Worm (Caenorhabditis elegans) whole organism, early embryonic: ENCODE measurements around the gene str-139.

ENCODE experiments used
- B0310.2 ChIP-seq: sonication (generic microtip); optimal IDR thresholded peaks from 2 replicates; lab custom pipeline; 2016; ENCODE audit warnings: mild to moderate bottlenecking, missing genetic modification characterization, missing compliant biosample characterization
- F13C5.2 ChIP-seq: sonication (generic microtip); optimal IDR thresholded peaks from 2 replicates; lab custom pipeline; 2017; ENCODE audit warnings: mild to moderate bottlenecking, missing genetic modification characterization, inconsistent platforms, missing compliant biosample characterization
- aly-1 ChIP-seq: sonication (generic microtip); optimal IDR thresholded peaks from 2 replicates; lab custom pipeline; 2016; ENCODE audit warnings: missing genetic modification characterization, missing compliant biosample characterization
- ama-1 ChIP-seq: fragments of 150-350 bp; optimal IDR thresholded peaks from 2 replicates; lab custom pipeline; 2014
- ceh-13 ChIP-seq: fragments of 200-800 bp; sonication (Bioruptor generic); optimal IDR thresholded peaks from 2 replicates; lab custom pipeline; 2018; ENCODE audit warnings: mild to moderate bottlenecking, missing genetic modification characterization, missing compliant biosample characterization
- ceh-36 ChIP-seq: sonication (generic microtip); optimal IDR thresholded peaks from 2 replicates; lab custom pipeline; 2016; ENCODE audit warnings: missing genetic modification characterization, inconsistent platforms, missing compliant biosample characterization
- ets-7 ChIP-seq: sonication (generic microtip); optimal IDR thresholded peaks from 2 replicates; lab custom pipeline; 2016; ENCODE audit warnings: missing genotype, missing genetic modification characterization, missing compliant biosample characterization
- flt-1 ChIP-seq: fragments of 200-800 bp; sonication (Bioruptor generic); IDR thresholded peaks from 2 replicates; pipeline ENCODE4 v1.3.6; 2022; ENCODE audit warnings: missing genetic modification characterization, missing compliant biosample characterization
- hmbx-1 ChIP-seq: sonication (generic microtip); optimal IDR thresholded peaks from 2 replicates; lab custom pipeline; 2016; ENCODE audit warnings: mild to moderate bottlenecking, missing genetic modification characterization, missing compliant biosample characterization
- hmg-4 ChIP-seq: fragments of 200-800 bp; sonication (Bioruptor generic); optimal IDR thresholded peaks from 2 replicates; lab custom pipeline; 2018; ENCODE audit warnings: mild to moderate bottlenecking, missing genetic modification characterization, missing compliant biosample characterization
- hnd-1 ChIP-seq: sonication (generic microtip); optimal IDR thresholded peaks from 2 replicates; lab custom pipeline; 2016; ENCODE audit warnings: missing genetic modification characterization, missing compliant biosample characterization
- pes-1 ChIP-seq: fragments of 200-800 bp; sonication (Bioruptor generic); IDR thresholded peaks from 2 replicates; pipeline ENCODE4 v1.3.6; 2022; ENCODE audit warnings: missing genetic modification reagents, missing genetic modification characterization, missing compliant biosample characterization
- scrt-1 ChIP-seq: fragments of 200-800 bp; sonication (Bioruptor generic); IDR thresholded peaks from 2 replicates; pipeline ENCODE4 v1.3.6; 2022; ENCODE audit warnings: missing genetic modification characterization, missing compliant biosample characterization
- sea-1 ChIP-seq: fragments of 200-800 bp; sonication (Bioruptor generic); conservative IDR thresholded peaks from 2 replicates; pipeline ENCODE4 v1.3.6; 2022; ENCODE audit warnings: missing genetic modification characterization, missing compliant biosample characterization
- tbx-11 ChIP-seq: fragments of 200-800 bp; sonication (Bioruptor generic); IDR thresholded peaks from 2 replicates; pipeline ENCODE4 v1.3.6; 2022; ENCODE audit warnings: missing genetic modification characterization, missing compliant biosample characterization
- tbx-37 ChIP-seq: fragments of 200-800 bp; sonication (Bioruptor generic); conservative IDR thresholded peaks from 2 replicates; pipeline ENCODE4 v1.3.6; 2022; ENCODE audit warnings: missing genetic modification reagents, missing genetic modification characterization, missing compliant biosample characterization
- tra-4 ChIP-seq: sonication (generic microtip); optimal IDR thresholded peaks from 2 replicates; lab custom pipeline; 2017; ENCODE audit warnings: missing genetic modification characterization, missing compliant biosample characterization

Gene str-139

ce11 chrV:8050811-8051210 is 11.2 kb downstream of the str-139 start, which contains the start of gene col-43:
col-43 (minus strand) TSS chrV:8050911.
- no peak for TF ChIP-seq hnd-1 (tag; lab: Kevin White, UChicago)
- TF ChIP-seq ama-1 (lab: Kevin White, UChicago), result no peak
- TF ChIP-seq aly-1 (tag; lab: Kevin White, UChicago), result no peak
- no peak for TF ChIP-seq hmg-4 (GFP tag; lab: Kevin White, UChicago)
- no peak for TF ChIP-seq B0310.2
- TF ChIP-seq scrt-1 (GFP tag; lab: Robert Waterston, UW), result no peak
- no peak for TF ChIP-seq F13C5.2 (tag; lab: Kevin White, UChicago)
- no peak for TF ChIP-seq tra-4 (tag; lab: Kevin White, UChicago)
- no peak for TF ChIP-seq ets-7 (tag; lab: Kevin White, UChicago)
- TF ChIP-seq ceh-36 (tag; lab: Kevin White, UChicago), result no peak
- no peak for TF ChIP-seq ceh-13 (GFP tag; lab: Kevin White, UChicago)
- no peak for TF ChIP-seq tbx-11 (GFP tag; lab: Robert Waterston, UW)
- no peak for TF ChIP-seq hmbx-1
- TF ChIP-seq flt-1 (GFP tag; lab: Robert Waterston, UW), result no peak
- TF ChIP-seq sea-1 (GFP tag; lab: Robert Waterston, UW), result no peak

- no peak for TF ChIP-seq pes-1
- no peak for TF ChIP-seq hmg-4 (GFP tag; lab: Kevin White, UChicago)
- TF ChIP-seq ets-7 (tag; lab: Kevin White, UChicago), result no peak
Measured at ce11 chrV:8050059-8050677, 11.8 kb downstream of the str-139 start.

- TF ChIP-seq B0310.2 (no peak), F13C5.2 (tag; lab: Kevin White, UChicago) (no peak), tra-4 (tag; lab: Kevin White, UChicago) (no peak), hmg-4 (GFP tag; lab: Kevin White, UChicago) (no peak), hmbx-1 (no peak), ceh-36 (tag; lab: Kevin White, UChicago) (no peak), scrt-1 (GFP tag; lab: Robert Waterston, UW) (no peak), ceh-13 (GFP tag; lab: Kevin White, UChicago) (no peak), flt-1 (GFP tag; lab: Robert Waterston, UW) (no peak), aly-1 (tag; lab: Kevin White, UChicago) (no peak), sea-1 (GFP tag; lab: Robert Waterston, UW) (no peak)
Measured at ce11 chrV:8046706-8047105, 15.3 kb downstream of the str-139 start, which contains the start of gene ZC513.3. ZC513.3 (plus strand) TSS chrV:8047006.

- TF ChIP-seq hmg-4 (GFP tag; lab: Kevin White, UChicago), result peak; percentile 33
- TF ChIP-seq sea-1 (GFP tag; lab: Robert Waterston, UW), result no peak
Measured at ce11 chrV:8044957-8045356, 17.0 kb downstream of the str-139 start.

ce11 chrV:8043664-8044063 is 18.3 kb downstream of the str-139 start:
- no peak for TF ChIP-seq tra-4 (tag; lab: Kevin White, UChicago)
- no peak for TF ChIP-seq hnd-1 (tag; lab: Kevin White, UChicago)
- TF ChIP-seq tbx-11 (GFP tag; lab: Robert Waterston, UW), result no peak
- no peak for TF ChIP-seq F13C5.2 (tag; lab: Kevin White, UChicago)
- no peak for TF ChIP-seq sea-1 (GFP tag; lab: Robert Waterston, UW)
- TF ChIP-seq ceh-13 (GFP tag; lab: Kevin White, UChicago), result no peak
- TF ChIP-seq tbx-37 (GFP tag; lab: Robert Waterston, UW), result no peak
- TF ChIP-seq hmbx-1, result no peak
- TF ChIP-seq scrt-1 (GFP tag; lab: Robert Waterston, UW), result no peak
- no peak for TF ChIP-seq flt-1 (GFP tag; lab: Robert Waterston, UW)
- TF ChIP-seq hmg-4 (GFP tag; lab: Kevin White, UChicago), result no peak
- TF ChIP-seq pes-1, result no peak
- TF ChIP-seq ets-7 (tag; lab: Kevin White, UChicago), result no peak
- TF ChIP-seq aly-1 (tag; lab: Kevin White, UChicago), result no peak
- TF ChIP-seq ama-1 (lab: Kevin White, UChicago), result no peak
- no peak for TF ChIP-seq B0310.2
- no peak for TF ChIP-seq ceh-36 (tag; lab: Kevin White, UChicago)

ce11 chrV:8041336-8041868 is 20.6 kb downstream of the str-139 start:
- no peak for TF ChIP-seq tra-4 (tag; lab: Kevin White, UChicago)
- TF ChIP-seq ama-1 (lab: Kevin White, UChicago), result no peak
- no peak for TF ChIP-seq hmbx-1
- no peak for TF ChIP-seq B0310.2
- no peak for TF ChIP-seq ceh-13 (GFP tag; lab: Kevin White, UChicago)
- TF ChIP-seq sea-1 (GFP tag; lab: Robert Waterston, UW), result no peak
- no peak for TF ChIP-seq scrt-1 (GFP tag; lab: Robert Waterston, UW)
- TF ChIP-seq hmg-4 (GFP tag; lab: Kevin White, UChicago), result no peak
- no peak for TF ChIP-seq tbx-11 (GFP tag; lab: Robert Waterston, UW)
- no peak for TF ChIP-seq ceh-36 (tag; lab: Kevin White, UChicago)
- no peak for TF ChIP-seq ets-7 (tag; lab: Kevin White, UChicago)
- no peak for TF ChIP-seq pes-1
- TF ChIP-seq tbx-37 (GFP tag; lab: Robert Waterston, UW), result no peak
- no peak for TF ChIP-seq aly-1 (tag; lab: Kevin White, UChicago)
- TF ChIP-seq flt-1 (GFP tag; lab: Robert Waterston, UW), result no peak
- no peak for TF ChIP-seq hnd-1 (tag; lab: Kevin White, UChicago)
- no peak for TF ChIP-seq F13C5.2 (tag; lab: Kevin White, UChicago)
